Worm (Caenorhabditis elegans) whole organism, young adult: ENCODE results near the gene col-10.

ENCODE experiments used
- D2030.7 ChIP-seq: fragments of 200-800 bp; sonication (Bioruptor generic); IDR thresholded peaks from 2 replicates; pipeline ENCODE4 v1.3.6; 2022; ENCODE audit warnings: missing genetic modification reagents, missing genetic modification characterization, missing compliant biosample characterization
- F33H1.4 ChIP-seq: fragments of 200-800 bp; sonication (Bioruptor generic); IDR thresholded peaks from 2 replicates; pipeline ENCODE4 v1.3.6; 2022; ENCODE audit warnings: missing genetic modification reagents, missing genetic modification characterization, missing compliant biosample characterization
- ama-1 ChIP-seq, 3 experiments: fragments of 150-350 bp in 1 of 3; sonication (generic microtip) in 2 of 3; optimal IDR thresholded peaks; 2 replicates each; lab custom pipeline; 2014 to 2018; ENCODE audit warnings: missing biosample characterization in 2 of 3, missing genetic modification characterization in 2 of 3, missing genetic modification reagents in 2 of 3
- ceh-40 ChIP-seq: fragments of 200-800 bp; sonication (Bioruptor generic); IDR thresholded peaks from 2 replicates; pipeline ENCODE4 v1.3.6; 2022; ENCODE audit warnings: missing genetic modification characterization, missing compliant biosample characterization
- chd-7 ChIP-seq: sonication (generic microtip); optimal IDR thresholded peaks from 2 replicates; lab custom pipeline; 2016; ENCODE audit warnings: mild to moderate bottlenecking, missing genetic modification characterization, moderate library complexity, missing compliant biosample characterization
- ets-4 ChIP-seq: fragments of 200-800 bp; sonication (Bioruptor generic); optimal IDR thresholded peaks from 2 replicates; lab custom pipeline; 2018; ENCODE audit warnings: mild to moderate bottlenecking, missing genetic modification characterization, missing compliant biosample characterization
- mel-28 ChIP-seq: sonication (generic microtip); optimal IDR thresholded peaks from 2 replicates; lab custom pipeline; 2016; ENCODE audit warnings: borderline replicate concordance, mild to moderate bottlenecking, missing genetic modification characterization, missing compliant biosample characterization
- mxl-1 ChIP-seq: sonication (generic microtip); optimal IDR thresholded peaks from 2 replicates; lab custom pipeline; 2016; ENCODE audit warnings: missing genetic modification characterization, missing compliant biosample characterization
- pha-4 ChIP-seq: fragments of 150-350 bp; sonication (generic microtip); optimal IDR thresholded peaks from 2 replicates; lab custom pipeline; 2014; ENCODE audit warnings: missing biosample characterization, missing genetic modification reagents, missing genetic modification characterization
- rec-8 ChIP-seq, 2 experiments: sonication (generic microtip); optimal IDR thresholded peaks; 2 replicates each; lab custom pipeline; 2016; ENCODE audit warnings: mild to moderate bottlenecking in 2 of 2, missing genetic modification characterization in 2 of 2, missing genetic modification reagents in 2 of 2, missing genotype in 2 of 2, missing biosample characterization in 1 of 2, missing compliant biosample characterization in 1 of 2, moderate library complexity in 1 of 2
- zim-3 ChIP-seq: sonication (generic microtip); optimal IDR thresholded peaks from 2 replicates; lab custom pipeline; 2017; ENCODE audit warnings: mild to moderate bottlenecking, missing genetic modification characterization, moderate library complexity, missing compliant biosample characterization
- ztf-22 ChIP-seq: fragments of 200-800 bp; sonication (Bioruptor generic); optimal IDR thresholded peaks from 2 replicates; lab custom pipeline; 2018; ENCODE audit warnings: mild to moderate bottlenecking, missing genetic modification characterization, moderate library complexity, missing compliant biosample characterization

ce11 chrV:9156679-9157078 lies 8.4 kb downstream of the col-10 start, which contains the start of gene B0222.15:
- no peak for TF ChIP-seq D2030.7 (GFP tag; lab: Robert Waterston, UW)
- TF ChIP-seq ets-4 (GFP tag; lab: Kevin White, UChicago) = no peak
- TF ChIP-seq mel-28 (tag; lab: Kevin White, UChicago) = no peak
- TF ChIP-seq F33H1.4 (GFP tag; lab: Robert Waterston, UW) = no peak
- TF ChIP-seq ama-1 (optimal IDR thresholded peaks at IDR 0.05; lab: Kevin White, UChicago) = no peak
- no peak for TF ChIP-seq ama-1 (GFP tag; optimal IDR thresholded peaks at IDR 0.05; lab: Kevin White, UChicago)
- TF ChIP-seq zim-3 (tag; lab: Kevin White, UChicago) = no peak
- no peak for TF ChIP-seq ztf-22 (GFP tag; lab: Kevin White, UChicago)
- no peak for TF ChIP-seq pha-4 (tag; lab: Kevin White, UChicago)
- TF ChIP-seq ceh-40 (GFP tag; lab: Robert Waterston, UW) = no peak
- no peak for TF ChIP-seq mxl-1 (tag; lab: Kevin White, UChicago)
- no peak for TF ChIP-seq rec-8 (tag; optimal IDR thresholded peaks at IDR 0.05; lab: Kevin White, UChicago)
- no peak for TF ChIP-seq chd-7 (tag; lab: Kevin White, UChicago)
